Worm (Caenorhabditis elegans) whole organism, young adult: Measurements from ENCODE around the gene dao-6.
A peak's percentile ranks its signal among the peaks of the same experiment; 100 is the strongest.

Source experiments
- C17E4.6 ChIP-seq: fragments of 200-800 bp; sonication (Bioruptor generic); IDR thresholded peaks from 2 replicates; pipeline ENCODE4 v1.3.6; 2022; ENCODE audit warnings: missing genetic modification reagents, missing genetic modification characterization, missing compliant biosample characterization
- D2030.7 ChIP-seq: fragments of 200-800 bp; sonication (Bioruptor generic); IDR thresholded peaks from 2 replicates; pipeline ENCODE4 v1.3.6; 2022; ENCODE audit warnings: missing genetic modification reagents, missing genetic modification characterization, missing compliant biosample characterization
- F22D6.2 ChIP-seq: sonication (generic microtip); optimal IDR thresholded peaks from 2 replicates; lab custom pipeline; 2016; ENCODE audit warnings: mild to moderate bottlenecking, missing genetic modification characterization, missing compliant biosample characterization
- F23B12.7 ChIP-seq: sonication (generic microtip); optimal IDR thresholded peaks from 2 replicates; lab custom pipeline; 2017; ENCODE audit warnings: missing genetic modification characterization, mild to moderate bottlenecking, missing compliant biosample characterization, antibody characterized with exemption, moderate library complexity; ENCODE audit not compliant: insufficient read depth
- F33H1.4 ChIP-seq: fragments of 200-800 bp; sonication (Bioruptor generic); IDR thresholded peaks from 2 replicates; pipeline ENCODE4 v1.3.6; 2022; ENCODE audit warnings: missing genetic modification reagents, missing genetic modification characterization, missing compliant biosample characterization
- K11D2.4 ChIP-seq: fragments of 200-800 bp; sonication (Bioruptor generic); IDR thresholded peaks from 2 replicates; pipeline ENCODE4 v1.3.6; 2022; ENCODE audit warnings: missing genetic modification reagents, missing genetic modification characterization, missing compliant biosample characterization
- T07F8.4 ChIP-seq: sonication (generic microtip); optimal IDR thresholded peaks from 2 replicates; lab custom pipeline; 2016; ENCODE audit warnings: mild to moderate bottlenecking, missing genetic modification characterization, moderate library complexity, missing compliant biosample characterization
- T26A5.8 ChIP-seq: sonication (generic microtip); optimal IDR thresholded peaks from 2 replicates; lab custom pipeline; 2016; ENCODE audit warnings: missing genetic modification characterization, missing compliant biosample characterization
- Y56A3A.18 ChIP-seq: fragments of 200-800 bp; sonication (Bioruptor generic); IDR thresholded peaks from 2 replicates; pipeline ENCODE4 v1.3.6; 2022; ENCODE audit warnings: missing genetic modification reagents, missing genetic modification characterization, missing compliant biosample characterization
- ZK185.1 ChIP-seq: sonication (generic microtip); optimal IDR thresholded peaks from 2 replicates; lab custom pipeline; 2016; ENCODE audit warnings: mild to moderate bottlenecking, missing genetic modification characterization, missing compliant biosample characterization; ENCODE audit not compliant: poor library complexity, severe bottlenecking
- akir-1 ChIP-seq: fragments of 200-800 bp; sonication (Bioruptor generic); optimal IDR thresholded peaks from 2 replicates; lab custom pipeline; 2018; ENCODE audit warnings: mild to moderate bottlenecking, missing genetic modification characterization, moderate library complexity, missing compliant biosample characterization
- aptf-3 ChIP-seq: fragments of 200-800 bp; sonication (Bioruptor generic); IDR thresholded peaks from 2 replicates; pipeline ENCODE4 v1.3.6; 2022; ENCODE audit warnings: missing genetic modification characterization, missing compliant biosample characterization
- attf-5 ChIP-seq: fragments of 200-800 bp; sonication (Bioruptor generic); optimal IDR thresholded peaks from 2 replicates; lab custom pipeline; 2018; ENCODE audit warnings: mild to moderate bottlenecking, missing genetic modification characterization, missing compliant biosample characterization
- attf-6 ChIP-seq: fragments of 200-800 bp; sonication (Bioruptor generic); IDR thresholded peaks from 2 replicates; pipeline ENCODE4 v1.3.6; 2022; ENCODE audit warnings: missing genetic modification reagents, missing genetic modification characterization, missing compliant biosample characterization
- cebp-1 ChIP-seq, 2 experiments: fragments of 200-800 bp in 1 of 2; sonication (Bioruptor generic) in 1 of 2; sonication (generic microtip) in 1 of 2; IDR thresholded peaks in 1 of 2; optimal IDR thresholded peaks in 1 of 2; 2 replicates each; pipeline versions ENCODE4 v1.3.6 to Lab custom; 2017 to 2022; ENCODE audit warnings: missing compliant biosample characterization in 2 of 2, missing genetic modification characterization in 2 of 2, mild to moderate bottlenecking in 1 of 2, missing genetic modification reagents in 1 of 2, moderate library complexity in 1 of 2
- ceh-27 ChIP-seq: fragments of 200-800 bp; sonication (Bioruptor generic); optimal IDR thresholded peaks from 2 replicates; lab custom pipeline; 2018; ENCODE audit warnings: mild to moderate bottlenecking, missing genetic modification characterization, moderate library complexity, missing compliant biosample characterization
- ceh-40 ChIP-seq: fragments of 200-800 bp; sonication (Bioruptor generic); IDR thresholded peaks from 2 replicates; pipeline ENCODE4 v1.3.6; 2022; ENCODE audit warnings: missing genetic modification characterization, missing compliant biosample characterization
- ceh-58 ChIP-seq: fragments of 200-800 bp; sonication (Bioruptor generic); IDR thresholded peaks from 2 replicates; pipeline ENCODE4 v1.3.6; 2022; ENCODE audit warnings: missing genetic modification characterization, missing compliant biosample characterization
- ceh-91 ChIP-seq: fragments of 200-800 bp; sonication (Bioruptor generic); IDR thresholded peaks from 2 replicates; pipeline ENCODE4 v1.3.6; 2022; ENCODE audit warnings: missing genetic modification reagents, missing genetic modification characterization, missing compliant biosample characterization
- dpl-1 ChIP-seq: fragments of 150-350 bp; optimal IDR thresholded peaks from 2 replicates; lab custom pipeline; 2014; ENCODE audit warnings: missing biosample characterization, missing genetic modification reagents, missing genetic modification characterization
- efl-1 ChIP-seq: fragments of 150-350 bp; optimal IDR thresholded peaks from 2 replicates; lab custom pipeline; 2014; ENCODE audit warnings: missing biosample characterization, missing genetic modification reagents, missing genetic modification characterization
- egrh-3 ChIP-seq: fragments of 200-800 bp; sonication (Bioruptor generic); IDR thresholded peaks from 2 replicates; pipeline ENCODE4 v1.3.6; 2022; ENCODE audit warnings: missing genetic modification reagents, missing genetic modification characterization, missing compliant biosample characterization
- gei-17 ChIP-seq: fragments of 200-800 bp; sonication (Bioruptor generic); optimal IDR thresholded peaks from 2 replicates; lab custom pipeline; 2018; ENCODE audit warnings: mild to moderate bottlenecking, missing genetic modification characterization, missing compliant biosample characterization
- him-1 ChIP-seq: sonication (generic microtip); optimal IDR thresholded peaks from 2 replicates; lab custom pipeline; 2016; ENCODE audit warnings: missing genotype, missing genetic modification reagents, missing genetic modification characterization, missing compliant biosample characterization
- hlh-26 ChIP-seq: fragments of 200-800 bp; sonication (Bioruptor generic); conservative IDR thresholded peaks from 2 replicates; pipeline ENCODE4 v1.3.6; 2022; ENCODE audit warnings: missing genetic modification reagents, missing genetic modification characterization, missing compliant biosample characterization
- hmg-20 ChIP-seq: fragments of 200-800 bp; sonication (Bioruptor generic); IDR thresholded peaks from 2 replicates; pipeline ENCODE4 v1.3.6; 2022; ENCODE audit warnings: missing genetic modification reagents, missing genetic modification characterization, missing compliant biosample characterization
- hrde-1 ChIP-seq: sonication (generic microtip); optimal IDR thresholded peaks from 2 replicates; lab custom pipeline; 2016; ENCODE audit warnings: missing genetic modification characterization, mild to moderate bottlenecking, missing compliant biosample characterization, moderate library complexity, missing genotype, missing genetic modification reagents, borderline replicate concordance
- lag-1 ChIP-seq: fragments of 200-800 bp; sonication (Bioruptor generic); IDR thresholded peaks from 2 replicates; pipeline ENCODE4 v1.3.6; 2022; ENCODE audit warnings: missing genetic modification reagents, missing genetic modification characterization, missing compliant biosample characterization
- let-526 ChIP-seq: fragments of 200-800 bp; sonication (Bioruptor generic); IDR thresholded peaks from 2 replicates; pipeline ENCODE4 v1.3.6; 2022; ENCODE audit warnings: missing genetic modification reagents, missing genetic modification characterization, missing compliant biosample characterization
- let-607 ChIP-seq, 2 experiments: fragments of 200-800 bp in 1 of 2; sonication (Bioruptor generic) in 1 of 2; sonication (generic microtip) in 1 of 2; optimal IDR thresholded peaks; 2 replicates each; lab custom pipeline; 2016 to 2018; ENCODE audit warnings: mild to moderate bottlenecking in 2 of 2, missing compliant biosample characterization in 2 of 2, missing genetic modification characterization in 2 of 2, moderate library complexity in 2 of 2, missing genotype in 1 of 2
- lin-35 ChIP-seq, 3 experiments: fragments of 150-350 bp in 2 of 3; sonication (generic microtip) in 1 of 3; optimal IDR thresholded peaks; 2 replicates each; lab custom pipeline; 2014 to 2018; ENCODE audit warnings: missing biosample characterization in 3 of 3, missing genetic modification characterization in 3 of 3, missing genetic modification reagents in 3 of 3
- lin-40 ChIP-seq: sonication (generic microtip); optimal IDR thresholded peaks from 2 replicates; lab custom pipeline; 2016; ENCODE audit warnings: missing genetic modification characterization, mild to moderate bottlenecking, missing compliant biosample characterization, missing genotype, missing genetic modification reagents
- lin-54 ChIP-seq: fragments of 200-800 bp; sonication (Bioruptor generic); optimal IDR thresholded peaks from 2 replicates; lab custom pipeline; 2018; ENCODE audit warnings: mild to moderate bottlenecking, missing genetic modification characterization, missing compliant biosample characterization
- madf-3 ChIP-seq: fragments of 200-800 bp; sonication (Bioruptor generic); IDR thresholded peaks from 2 replicates; pipeline ENCODE4 v1.3.6; 2022; ENCODE audit warnings: missing genetic modification reagents, missing genetic modification characterization, missing compliant biosample characterization
- madf-8 ChIP-seq: fragments of 200-800 bp; sonication (Bioruptor generic); conservative IDR thresholded peaks from 2 replicates; pipeline ENCODE4 v1.3.6; 2022; ENCODE audit warnings: missing genetic modification reagents, missing genetic modification characterization, missing compliant biosample characterization
- mel-28 ChIP-seq: sonication (generic microtip); optimal IDR thresholded peaks from 2 replicates; lab custom pipeline; 2016; ENCODE audit warnings: borderline replicate concordance, mild to moderate bottlenecking, missing genetic modification characterization, missing compliant biosample characterization
- nhr-120 ChIP-seq: fragments of 200-800 bp; sonication (Bioruptor generic); IDR thresholded peaks from 2 replicates; pipeline ENCODE4 v1.3.6; 2022; ENCODE audit warnings: missing genetic modification characterization, missing compliant biosample characterization
- nhr-80 ChIP-seq: sonication (generic microtip); optimal IDR thresholded peaks from 2 replicates; lab custom pipeline; 2016; ENCODE audit warnings: missing genetic modification characterization, missing compliant biosample characterization
- rcor-1 ChIP-seq: fragments of 200-800 bp; sonication (Bioruptor generic); IDR thresholded peaks from 2 replicates; pipeline ENCODE4 v1.3.6; 2022; ENCODE audit warnings: missing genetic modification reagents, missing genetic modification characterization, missing compliant biosample characterization
- rpc-1 ChIP-seq, 2 experiments: fragments of 150-350 bp in 1 of 2; sonication (generic microtip) in 1 of 2; optimal IDR thresholded peaks; 2 replicates each; lab custom pipeline; 2014 to 2018; ENCODE audit warnings: missing biosample characterization in 1 of 2, missing genetic modification characterization in 1 of 2, missing genetic modification reagents in 1 of 2, missing genotype in 1 of 2
- tbx-9 ChIP-seq: sonication (generic microtip); optimal IDR thresholded peaks from 2 replicates; lab custom pipeline; 2016; ENCODE audit warnings: borderline replicate concordance, missing genetic modification characterization, inconsistent platforms, missing compliant biosample characterization
- tlf-1 ChIP-seq: fragments of 200-800 bp; sonication (Bioruptor generic); optimal IDR thresholded peaks from 2 replicates; lab custom pipeline; 2018; ENCODE audit warnings: mild to moderate bottlenecking, missing genetic modification characterization, missing compliant biosample characterization
- zfh-2 ChIP-seq: fragments of 200-800 bp; sonication (Bioruptor generic); conservative IDR thresholded peaks from 2 replicates; pipeline ENCODE4 v1.3.6; 2022; ENCODE audit warnings: missing genetic modification reagents, missing genetic modification characterization, missing compliant biosample characterization
- ztf-22 ChIP-seq: fragments of 200-800 bp; sonication (Bioruptor generic); optimal IDR thresholded peaks from 2 replicates; lab custom pipeline; 2018; ENCODE audit warnings: mild to moderate bottlenecking, missing genetic modification characterization, moderate library complexity, missing compliant biosample characterization
- ztf-3 ChIP-seq: fragments of 200-800 bp; sonication (Bioruptor generic); optimal IDR thresholded peaks from 2 replicates; lab custom pipeline; 2018; ENCODE audit warnings: mild to moderate bottlenecking, missing genetic modification characterization, missing compliant biosample characterization
- ztf-6 ChIP-seq: fragments of 200-800 bp; sonication (Bioruptor generic); IDR thresholded peaks from 2 replicates; pipeline ENCODE4 v1.3.6; 2022; ENCODE audit warnings: missing genetic modification reagents, missing genetic modification characterization, missing compliant biosample characterization

The dao-6 gene

DNA sequence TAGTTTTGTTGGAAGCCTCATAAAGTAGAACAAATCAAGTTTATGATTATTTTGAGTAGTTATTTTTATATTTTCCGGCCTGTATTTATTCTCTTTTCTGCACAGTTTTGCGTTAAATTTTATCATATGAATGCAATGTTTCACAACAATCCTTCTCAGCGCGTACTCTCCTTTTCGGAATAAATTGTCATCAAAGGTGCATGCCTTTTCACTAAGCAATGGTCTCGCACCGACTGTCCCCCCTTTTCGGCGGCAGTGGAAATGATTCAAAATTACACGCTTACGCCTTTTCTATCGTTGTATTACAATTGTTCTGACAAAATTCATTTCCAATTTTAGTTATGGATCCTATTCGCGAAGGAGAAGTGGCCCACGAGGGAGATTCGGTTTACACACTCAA, 11.1 kb upstream of the dao-6 start, which contains the start of the genes iff-1 and cdk-1:
TSS of gene iff-1 (minus strand) at position 61 of the 400 bp plus-strand sequence.
TSS of gene cdk-1 (plus strand) at position 340 of the 400 bp plus-strand sequence.
- TF ChIP-seq cebp-1 (GFP tag; IDR thresholded peaks at IDR 0.05; lab: Robert Waterston, UW) (no peak), cebp-1 (tag; optimal IDR thresholded peaks at IDR 0.05; lab: Kevin White, UChicago) (peak; percentile 53), rpc-1 (optimal IDR thresholded peaks at IDR 0.05; lab: Kevin White, UChicago) (no peak), rpc-1 (tag; optimal IDR thresholded peaks at IDR 0.05; lab: Kevin White, UChicago) (no peak), K11D2.4 (GFP tag; lab: Robert Waterston, UW) (no peak), rcor-1 (0 out of 2 replicates have a peak, but pooled peaks have one; percentile 24), efl-1 (GFP tag; lab: Kevin White, UChicago) (peak; percentile 24), C17E4.6 (GFP tag; lab: Robert Waterston, UW) (no peak), nhr-80 (no peak), lin-35 (GFP tag; optimal IDR thresholded peaks at IDR 0.05; lab: Kevin White, UChicago) (peak in 1 of 3 experiments; percentile 8), ceh-27 (GFP tag; lab: Kevin White, UChicago) (no peak), egrh-3 (GFP tag; lab: Robert Waterston, UW) (no peak), ztf-3 (GFP tag; lab: Kevin White, UChicago) (no peak), F22D6.2 (tag; lab: Kevin White, UChicago) (no peak), T26A5.8 (tag; lab: Kevin White, UChicago) (no peak), hlh-26 (GFP tag; lab: Robert Waterston, UW) (no peak), dpl-1 (peak; percentile 11), ztf-22 (GFP tag; lab: Kevin White, UChicago) (no peak), lin-54 (GFP tag; lab: Kevin White, UChicago) (peak; percentile 2), D2030.7 (GFP tag; lab: Robert Waterston, UW) (no peak), attf-5 (GFP tag; lab: Kevin White, UChicago) (no peak), lag-1 (GFP tag; lab: Robert Waterston, UW) (no peak), F33H1.4 (GFP tag; lab: Robert Waterston, UW) (peak; percentile 44), let-607 (tag; optimal IDR thresholded peaks at IDR 0.05; lab: Kevin White, UChicago) (no peak)

DNA sequence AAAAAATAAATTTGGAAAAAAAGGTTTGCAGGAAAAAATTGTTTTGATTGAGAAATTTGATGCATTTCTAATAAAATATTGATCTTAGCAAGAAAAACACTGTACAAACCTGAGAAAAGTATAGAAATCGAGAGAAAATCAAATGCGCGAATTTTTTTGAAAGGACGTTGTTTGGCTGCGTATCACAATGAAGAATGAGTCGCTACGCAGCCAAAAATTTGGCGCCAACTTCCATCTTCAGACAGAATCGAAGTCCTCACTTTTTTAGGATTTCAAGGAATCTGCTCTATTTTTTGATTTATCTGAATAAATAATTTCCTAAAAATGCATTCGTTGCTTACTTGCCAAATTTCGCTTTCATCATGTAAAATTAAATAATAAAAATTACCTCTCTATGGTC, 10.7 kb upstream of the dao-6 start:
- TF ChIP-seq let-526, result no peak
- TF ChIP-seq gei-17, result no peak
- peak; percentile 79; the same call in 1 of the 2 replicates for TF ChIP-seq madf-3 (GFP tag; lab: Robert Waterston, UW)
- TF ChIP-seq tlf-1, result no peak
- no peak for TF ChIP-seq tbx-9
- no peak for TF ChIP-seq ceh-40 (GFP tag; lab: Robert Waterston, UW)
- peak; percentile 70 for TF ChIP-seq madf-8 (GFP tag; lab: Robert Waterston, UW)
- TF ChIP-seq nhr-120, result no peak
- no peak for TF ChIP-seq akir-1
- no peak for TF ChIP-seq hrde-1
- no peak for TF ChIP-seq let-607 (tag; optimal IDR thresholded peaks at IDR 0.05; lab: Kevin White, UChicago)
- no peak for TF ChIP-seq him-1 (tag; lab: Kevin White, UChicago)
- no peak for TF ChIP-seq ztf-6 (GFP tag; lab: Robert Waterston, UW)
- no peak for TF ChIP-seq zfh-2
- no peak for TF ChIP-seq ZK185.1 (tag; lab: Kevin White, UChicago)
- peak; percentile 63 for TF ChIP-seq D2030.7 (GFP tag; lab: Robert Waterston, UW)
- peak; percentile 85 for TF ChIP-seq efl-1 (GFP tag; lab: Kevin White, UChicago)
- TF ChIP-seq lin-40 (tag; lab: Kevin White, UChicago), result no peak
- TF ChIP-seq attf-6 (GFP tag; lab: Robert Waterston, UW), result no peak
- TF ChIP-seq F23B12.7, result peak; percentile 58
- TF ChIP-seq mel-28 (tag; lab: Kevin White, UChicago), result no peak
- TF ChIP-seq hmg-20 (GFP tag; lab: Robert Waterston, UW), result no peak
- TF ChIP-seq Y56A3A.18 (GFP tag; lab: Robert Waterston, UW), result no peak
- TF ChIP-seq ceh-58 (GFP tag; lab: Robert Waterston, UW), result no peak
- TF ChIP-seq ceh-91 (GFP tag; lab: Robert Waterston, UW), result peak; percentile 74
- no peak for TF ChIP-seq lag-1 (GFP tag; lab: Robert Waterston, UW)
- no peak for TF ChIP-seq T07F8.4
- no peak for TF ChIP-seq aptf-3
